Worm (Caenorhabditis elegans): ENCODE results near the gene C03B1.14.

C03B1.14 gene

ce11 chrX:6384537-6384936, 24.0 kb upstream of the C03B1.14 start:
- TF ChIP-seq flt-1 (GFP tag; IDR thresholded peaks at IDR 0.05) (no peak), ztf-23 (GFP tag; IDR thresholded peaks at IDR 0.05) (no peak)

- TF ChIP-seq cog-1 (tag; optimal IDR thresholded peaks at IDR 0.05) (no peak), tab-1 (GFP tag; IDR thresholded peaks at IDR 0.05) (no peak), flt-1 (GFP tag; IDR thresholded peaks at IDR 0.05) (no peak), ref-1 (GFP tag; conservative IDR thresholded peaks at IDR 0.05) (no peak), klf-2 (GFP tag; conservative IDR thresholded peaks at IDR 0.05) (no peak), ztf-23 (GFP tag; IDR thresholded peaks at IDR 0.05) (no peak), med-1 (GFP tag; optimal IDR thresholded peaks at IDR 0.05; ENCODE audit: insufficient read depth) (no peak)
These were observed 22.4 kb upstream of the C03B1.14 start for ce11 chrX:6382930-6383329.

- TF ChIP-seq T22C8.4 (GFP tag; IDR thresholded peaks at IDR 0.05) (no peak), cog-1 (tag; optimal IDR thresholded peaks at IDR 0.05) (peak; percentile 67), klf-2 (GFP tag; conservative IDR thresholded peaks at IDR 0.05) (no peak), med-1 (GFP tag; optimal IDR thresholded peaks at IDR 0.05; ENCODE audit: insufficient read depth) (no peak), ref-1 (GFP tag; conservative IDR thresholded peaks at IDR 0.05) (no peak), tab-1 (GFP tag; IDR thresholded peaks at IDR 0.05) (peak; percentile 37; the same call in 1 of the 2 replicates), ztf-29 (GFP tag; IDR thresholded peaks at IDR 0.05) (no peak), ztf-23 (GFP tag; IDR thresholded peaks at IDR 0.05) (0 out of 2 replicates have a peak, but pooled peaks have one; percentile 27), flt-1 (GFP tag; IDR thresholded peaks at IDR 0.05) (peak; percentile 75)
These were observed 17.8 kb upstream of the C03B1.14 start for ce11 chrX:6378363-6378762.

ce11 chrX:6377634-6378288, 17.2 kb upstream of the C03B1.14 start, which contains the start of gene lmp-1:
Gene lmp-1 (minus strand): TSS chrX:6377684.
- TF ChIP-seq T22C8.4 (GFP tag; IDR thresholded peaks at IDR 0.05) (no peak), tab-1 (GFP tag; IDR thresholded peaks at IDR 0.05) (no peak), ztf-23 (GFP tag; IDR thresholded peaks at IDR 0.05) (no peak), ztf-29 (GFP tag; IDR thresholded peaks at IDR 0.05) (no peak), cog-1 (tag; optimal IDR thresholded peaks at IDR 0.05) (no peak), med-1 (GFP tag; optimal IDR thresholded peaks at IDR 0.05; ENCODE audit: insufficient read depth) (no peak), flt-1 (GFP tag; IDR thresholded peaks at IDR 0.05) (no peak), klf-2 (GFP tag; conservative IDR thresholded peaks at IDR 0.05) (no peak), ref-1 (GFP tag; conservative IDR thresholded peaks at IDR 0.05) (no peak)

- TF ChIP-seq klf-2 (GFP tag; conservative IDR thresholded peaks at IDR 0.05) (no peak), flt-1 (GFP tag; IDR thresholded peaks at IDR 0.05) (no peak), med-1 (GFP tag; optimal IDR thresholded peaks at IDR 0.05; ENCODE audit: insufficient read depth) (no peak), ztf-29 (GFP tag; IDR thresholded peaks at IDR 0.05) (no peak), tab-1 (GFP tag; IDR thresholded peaks at IDR 0.05) (no peak), cog-1 (tag; optimal IDR thresholded peaks at IDR 0.05) (no peak), ztf-23 (GFP tag; IDR thresholded peaks at IDR 0.05) (no peak), ref-1 (GFP tag; conservative IDR thresholded peaks at IDR 0.05) (no peak), T22C8.4 (GFP tag; IDR thresholded peaks at IDR 0.05) (no peak)
These were observed 13.9 kb upstream of the C03B1.14 start, which contains the start of gene C03B1.1 for ce11 chrX:6374451-6374850. Gene C03B1.1 (plus strand): TSS chrX:6374751.

- TF ChIP-seq tab-1 (GFP tag; IDR thresholded peaks at IDR 0.05) (no peak), med-1 (GFP tag; optimal IDR thresholded peaks at IDR 0.05; ENCODE audit: insufficient read depth) (no peak), klf-2 (GFP tag; conservative IDR thresholded peaks at IDR 0.05) (no peak), T22C8.4 (GFP tag; IDR thresholded peaks at IDR 0.05) (no peak), ztf-23 (GFP tag; IDR thresholded peaks at IDR 0.05) (no peak), cog-1 (tag; optimal IDR thresholded peaks at IDR 0.05) (no peak), ztf-29 (GFP tag; IDR thresholded peaks at IDR 0.05) (no peak), flt-1 (GFP tag; IDR thresholded peaks at IDR 0.05) (no peak), ref-1 (GFP tag; conservative IDR thresholded peaks at IDR 0.05) (no peak)
These were observed 12.8 kb upstream of the C03B1.14 start, which contains the start of gene C03B1.17 for ce11 chrX:6373348-6373747. Gene C03B1.17 (plus strand): TSS chrX:6373648.

- TF ChIP-seq tab-1 (GFP tag; IDR thresholded peaks at IDR 0.05) (peak; percentile 87), ztf-29 (GFP tag; IDR thresholded peaks at IDR 0.05) (peak; percentile 85), T22C8.4 (GFP tag; IDR thresholded peaks at IDR 0.05) (peak; percentile 75), flt-1 (GFP tag; IDR thresholded peaks at IDR 0.05) (peak; percentile 94), med-1 (GFP tag; optimal IDR thresholded peaks at IDR 0.05; ENCODE audit: insufficient read depth) (peak; percentile 38), ref-1 (GFP tag; conservative IDR thresholded peaks at IDR 0.05) (peak; percentile 78), cog-1 (tag; optimal IDR thresholded peaks at IDR 0.05) (peak; percentile 57), ztf-23 (GFP tag; IDR thresholded peaks at IDR 0.05) (peak; percentile 87), klf-2 (GFP tag; conservative IDR thresholded peaks at IDR 0.05) (peak; percentile 86)
These were observed 10.9 kb upstream of the C03B1.14 start for ce11 chrX:6371192-6372116.

- TF ChIP-seq ref-1 (GFP tag; conservative IDR thresholded peaks at IDR 0.05) (no peak), cog-1 (tag; optimal IDR thresholded peaks at IDR 0.05) (no peak), ztf-23 (GFP tag; IDR thresholded peaks at IDR 0.05) (no peak)
These were observed 9.2 kb upstream of the C03B1.14 start, which contains the start of gene C03B1.2 for ce11 chrX:6369717-6370116. Gene C03B1.2 (plus strand): TSS chrX:6370017.

- no peak for TF ChIP-seq ztf-29 (GFP tag; IDR thresholded peaks at IDR 0.05)
- no peak for TF ChIP-seq klf-2 (GFP tag; conservative IDR thresholded peaks at IDR 0.05)
- TF ChIP-seq med-1 (GFP tag; optimal IDR thresholded peaks at IDR 0.05; ENCODE audit: insufficient read depth) = no peak
- TF ChIP-seq cog-1 (tag; optimal IDR thresholded peaks at IDR 0.05) = no peak
- no peak for TF ChIP-seq ref-1 (GFP tag; conservative IDR thresholded peaks at IDR 0.05)
- no peak for TF ChIP-seq T22C8.4 (GFP tag; IDR thresholded peaks at IDR 0.05)
- TF ChIP-seq tab-1 (GFP tag; IDR thresholded peaks at IDR 0.05) = no peak
- no peak for TF ChIP-seq flt-1 (GFP tag; IDR thresholded peaks at IDR 0.05)
- no peak for TF ChIP-seq ztf-23 (GFP tag; IDR thresholded peaks at IDR 0.05)
These were observed 5.2 kb upstream of the C03B1.14 start, which contains the start of gene C03B1.3 for ce11 chrX:6365715-6366114. Gene C03B1.3 (plus strand): TSS chrX:6366015.

All from whole organism, midembryonic.